Fruit fly (Drosophila melanogaster) whole organism, wandering third instar larva: Measurements from ENCODE around the gene cher.

Experiments used
- Abd-B ChIP-seq: fragments of >200 bp; optimal IDR thresholded peaks from 2 replicates; lab custom pipeline; 2017; ENCODE audit warnings: missing biosample characterization, missing genetic modification characterization
- CG32264 ChIP-seq: fragments of 200-800 bp; sonication (Bioruptor generic); optimal IDR thresholded peaks from 2 replicates; lab custom pipeline; 2016; ENCODE audit warnings: missing biosample characterization, missing genetic modification characterization
- CG9705 ChIP-seq: fragments of 200-800 bp; sonication (Bioruptor generic); optimal IDR thresholded peaks from 2 replicates; lab custom pipeline; 2018; ENCODE audit warnings: missing biosample characterization, mild to moderate bottlenecking, missing genetic modification characterization
- CrebA ChIP-seq: fragments of 200-800 bp; sonication (Bioruptor generic); optimal IDR thresholded peaks from 2 replicates; lab custom pipeline; 2016; ENCODE audit warnings: missing biosample characterization, mild to moderate bottlenecking, missing genetic modification characterization, borderline replicate concordance
- Dfd ChIP-seq: fragments of >200 bp; optimal IDR thresholded peaks from 2 replicates; lab custom pipeline; 2017; ENCODE audit warnings: missing biosample characterization, missing genetic modification characterization
- Dif ChIP-seq: fragments of 200-275, 200-300 bp; sonication (Bioruptor generic); optimal IDR thresholded peaks from 2 replicates; lab custom pipeline; 2018; ENCODE audit warnings: missing biosample characterization, missing genetic modification characterization; ENCODE audit not compliant: partially characterized antibody
- GATAd ChIP-seq: sonication (Bioruptor generic); optimal IDR thresholded peaks from 2 replicates; lab custom pipeline; 2016; ENCODE audit warnings: missing biosample characterization, missing genetic modification characterization
- HLH106 ChIP-seq: fragments of 200-800 bp; optimal IDR thresholded peaks from 3 replicates; lab custom pipeline; 2019; ENCODE audit warnings: missing biosample characterization, mild to moderate bottlenecking, missing genetic modification characterization, moderate library complexity
- Hnf4 ChIP-seq: fragments of 200-800 bp; sonication (Bioruptor generic); optimal IDR thresholded peaks from 2 replicates; lab custom pipeline; 2016; ENCODE audit warnings: missing biosample characterization, mild to moderate bottlenecking, missing genetic modification characterization
- Hr78 ChIP-seq: fragments of >200 bp; optimal IDR thresholded peaks from 2 replicates; lab custom pipeline; 2017; ENCODE audit warnings: missing biosample characterization, missing genetic modification characterization
- Hr83 ChIP-seq: fragments of 200-300 bp; sonication (Bioruptor generic); optimal IDR thresholded peaks from 2 replicates; lab custom pipeline; 2016; ENCODE audit warnings: missing biosample characterization, mild to moderate bottlenecking, missing genetic modification characterization, moderate library complexity; ENCODE audit not compliant: poor library complexity, severe bottlenecking
- Jra ChIP-seq: sonication (Bioruptor generic); optimal IDR thresholded peaks from 2 replicates; lab custom pipeline; 2016; ENCODE audit warnings: missing biosample characterization, missing genetic modification characterization
- Mio ChIP-seq: sonication (Bioruptor generic); optimal IDR thresholded peaks from 2 replicates; lab custom pipeline; 2016; ENCODE audit warnings: missing biosample characterization, missing genetic modification characterization
- Myc ChIP-seq: fragments of >200 bp; optimal IDR thresholded peaks from 2 replicates; lab custom pipeline; 2017
- N ChIP-seq: fragments of >200 bp; optimal IDR thresholded peaks from 2 replicates; lab custom pipeline; 2018; ENCODE audit warnings: missing biosample characterization, missing external identifiers, missing genetic modification characterization
- OdsH ChIP-seq: fragments of 200-800 bp; sonication (Bioruptor generic); optimal IDR thresholded peaks from 2 replicates; lab custom pipeline; 2016; ENCODE audit warnings: missing biosample characterization, mild to moderate bottlenecking, missing genetic modification characterization
- Rel ChIP-seq, 2 experiments: fragments of 200-800 bp; sonication (Bioruptor generic) in 1 of 2; optimal IDR thresholded peaks; 2 replicates in 1 of 2; 3 replicates in 1 of 2; lab custom pipeline; 2016 to 2019; ENCODE audit warnings: mild to moderate bottlenecking in 2 of 2, missing biosample characterization in 2 of 2, missing genetic modification characterization in 2 of 2, moderate library complexity in 1 of 2
- Sp1 ChIP-seq: fragments of 200-800 bp; sonication (Bioruptor generic); optimal IDR thresholded peaks from 3 replicates; lab custom pipeline; 2019; ENCODE audit warnings: missing biosample characterization, mild to moderate bottlenecking, missing genetic modification characterization, moderate library complexity
- Vsx2 ChIP-seq: fragments of 200-300, 225-300 bp; sonication (Bioruptor generic); optimal IDR thresholded peaks from 2 replicates; lab custom pipeline; 2018; ENCODE audit warnings: missing biosample characterization, missing genetic modification characterization; ENCODE audit not compliant: partially characterized antibody
- br ChIP-seq: fragments of 200-800 bp; sonication (Bioruptor generic); optimal IDR thresholded peaks from 2 replicates; lab custom pipeline; 2016; ENCODE audit warnings: missing biosample characterization, missing genetic modification characterization
- brk ChIP-seq: fragments of 200-800 bp; sonication (Bioruptor generic); optimal IDR thresholded peaks from 2 replicates; lab custom pipeline; 2016; ENCODE audit warnings: missing biosample characterization, mild to moderate bottlenecking, missing genetic modification characterization
- dl ChIP-seq, 2 experiments: fragments of 175-275, 200-275 bp in 1 of 2; fragments of 200-275 bp in 1 of 2; sonication (Bioruptor generic); optimal IDR thresholded peaks; lab custom pipeline; 2018; ENCODE audit warnings: mild to moderate bottlenecking in 2 of 2, missing biosample characterization in 2 of 2, missing genetic modification characterization in 2 of 2, moderate library complexity in 2 of 2; ENCODE audit not compliant: partially characterized antibody in 2 of 2, insufficient read depth in 1 of 2
- dmrt93B ChIP-seq: fragments of 200-800 bp; sonication (Bioruptor generic); optimal IDR thresholded peaks from 2 replicates; lab custom pipeline; 2018; ENCODE audit warnings: missing biosample characterization, mild to moderate bottlenecking, missing genetic modification characterization
- dsf ChIP-seq: sonication (Bioruptor generic); optimal IDR thresholded peaks from 2 replicates; lab custom pipeline; 2016; ENCODE audit warnings: missing biosample characterization, missing genetic modification characterization, borderline replicate concordance
- ey ChIP-seq: fragments of 200-800 bp; sonication (Bioruptor generic); optimal IDR thresholded peaks from 2 replicates; lab custom pipeline; 2016; ENCODE audit warnings: missing biosample characterization, missing genetic modification characterization
- foxo ChIP-seq, 2 experiments: fragments of 200-800 bp; sonication (Bioruptor generic); optimal IDR thresholded peaks; 2 replicates in 1 of 2; 3 replicates in 1 of 2; lab custom pipeline; 2016 to 2017; ENCODE audit warnings: missing biosample characterization in 2 of 2, missing genetic modification characterization in 2 of 2
- fru ChIP-seq: fragments of 200-800 bp; sonication (Bioruptor generic); optimal IDR thresholded peaks from 3 replicates; lab custom pipeline; 2016; ENCODE audit warnings: missing biosample characterization, mild to moderate bottlenecking, missing genetic modification characterization
- h ChIP-seq: fragments of 200-800 bp; sonication (Bioruptor generic); optimal IDR thresholded peaks from 3 replicates; lab custom pipeline; 2016; ENCODE audit warnings: missing biosample characterization, mild to moderate bottlenecking, missing genetic modification characterization
- jim ChIP-seq: fragments of 175-275, 200-325 bp; sonication (Bioruptor generic); optimal IDR thresholded peaks from 2 replicates; lab custom pipeline; 2016; ENCODE audit warnings: missing biosample characterization, mild to moderate bottlenecking, missing genetic modification characterization
- lola ChIP-seq: fragments of >200 bp; optimal IDR thresholded peaks from 2 replicates; lab custom pipeline; 2017; ENCODE audit warnings: missing biosample characterization, missing genetic modification characterization
- pan ChIP-seq: fragments of >200 bp; optimal IDR thresholded peaks from 2 replicates; lab custom pipeline; 2017
- psq ChIP-seq: fragments of 200-800 bp; sonication (Bioruptor generic); optimal IDR thresholded peaks from 3 replicates; lab custom pipeline; 2017; ENCODE audit warnings: missing biosample characterization, mild to moderate bottlenecking, missing genetic modification characterization, moderate library complexity
- rgr ChIP-seq: fragments of 200-800 bp; sonication (Bioruptor generic); optimal IDR thresholded peaks from 3 replicates; lab custom pipeline; 2016; ENCODE audit warnings: missing biosample characterization, mild to moderate bottlenecking, missing genetic modification characterization
- sage ChIP-seq: fragments of 200-800 bp; sonication (Bioruptor generic); optimal IDR thresholded peaks from 2 replicates; lab custom pipeline; 2016; ENCODE audit warnings: missing biosample characterization, mild to moderate bottlenecking, missing genetic modification characterization
- sv ChIP-seq: fragments of 200-800 bp; sonication (Bioruptor generic); optimal IDR thresholded peaks from 3 replicates; lab custom pipeline; 2016; ENCODE audit warnings: missing biosample characterization, missing genetic modification characterization
- tai ChIP-seq: sonication (Bioruptor generic); optimal IDR thresholded peaks from 2 replicates; lab custom pipeline; 2016; ENCODE audit warnings: missing biosample characterization, missing genetic modification characterization
- usp ChIP-seq: fragments of >200 bp; optimal IDR thresholded peaks from 2 replicates; lab custom pipeline; 2017; ENCODE audit warnings: missing biosample characterization, missing genetic modification characterization
- woc ChIP-seq: sonication (Bioruptor generic); optimal IDR thresholded peaks from 2 replicates; lab custom pipeline; 2016; ENCODE audit warnings: missing biosample characterization, mild to moderate bottlenecking, missing genetic modification characterization

Gene cher

dm6 chr3R:17080666-17081358 is 44.4 kb downstream of the cher start (continued):
- no peak for TF ChIP-seq Hr83 (GFP tag; lab: Kevin White, UChicago)
- TF ChIP-seq Dif (GFP tag; lab: Kevin White, UChicago) = no peak
- peak; percentile 92 for TF ChIP-seq sage (GFP tag; lab: Kevin White, UChicago)
- no peak for TF ChIP-seq lola
- peak; percentile 76 for TF ChIP-seq woc (GFP tag; lab: Kevin White, UChicago)
- TF ChIP-seq sv (GFP tag; lab: Kevin White, UChicago) = peak; percentile 92
- peak; percentile 94 for TF ChIP-seq rgr (GFP tag; lab: Kevin White, UChicago)
- TF ChIP-seq HLH106 (tag; lab: Kevin White, UChicago) = peak; percentile 94
- TF ChIP-seq Myc = no peak
- peak; percentile 97 for TF ChIP-seq Sp1 (GFP tag; lab: Kevin White, UChicago)
- TF ChIP-seq Rel (GFP tag; optimal IDR thresholded peaks at IDR 0.05; lab: Kevin White, UChicago) = peak; percentile 83
- TF ChIP-seq Rel (tag; optimal IDR thresholded peaks at IDR 0.05; lab: Kevin White, UChicago) = peak; percentile 54
- no peak for TF ChIP-seq CrebA (GFP tag; lab: Kevin White, UChicago)
- peak; percentile 46 for TF ChIP-seq Mio (GFP tag; lab: Kevin White, UChicago)
- TF ChIP-seq, all 38 proteins: peak for 22

dm6 chr3R:17079859-17080255 is 45.3 kb downstream of the cher start, which contains the start of the genes Keap1 and kuk:
Gene Keap1, minus strand, starts transcription at chr3R:17079945.
Gene kuk, plus strand, starts transcription at chr3R:17080244.
- TF ChIP-seq CrebA (GFP tag; lab: Kevin White, UChicago) (no peak), Sp1 (GFP tag; lab: Kevin White, UChicago) (peak; percentile 39), Jra (peak; percentile 85), usp (GFP tag; lab: Kevin White, UChicago) (no peak), Hr78 (GFP tag; lab: Kevin White, UChicago) (no peak), dsf (GFP tag; lab: Kevin White, UChicago) (peak; percentile 76), N (GFP tag; lab: Kevin White, UChicago) (no peak), Vsx2 (GFP tag; lab: Kevin White, UChicago) (no peak), woc (GFP tag; lab: Kevin White, UChicago) (no peak), Dfd (GFP tag; lab: Kevin White, UChicago) (no peak), psq (GFP tag; lab: Kevin White, UChicago) (peak; percentile 45), br (GFP tag; lab: Kevin White, UChicago) (peak; percentile 71), Myc (peak; percentile 55), HLH106 (tag; lab: Kevin White, UChicago) (peak; percentile 48), GATAd (GFP tag; lab: Kevin White, UChicago) (no peak), dmrt93B (GFP tag; lab: Kevin White, UChicago) (peak; percentile 36), brk (GFP tag; lab: Kevin White, UChicago) (peak; percentile 87), fru (GFP tag; lab: Kevin White, UChicago) (peak; percentile 71), rgr (GFP tag; lab: Kevin White, UChicago) (peak; percentile 82), ey (GFP tag; lab: Kevin White, UChicago) (peak; percentile 61), tai (no peak), CG32264 (no peak), h (peak; percentile 82), pan (lab: Kevin White, UChicago) (no peak), OdsH (GFP tag; lab: Kevin White, UChicago) (peak; percentile 52), jim (GFP tag; lab: Kevin White, UChicago) (no peak), dl (GFP tag; optimal IDR thresholded peaks at IDR 0.05; lab: Kevin White, UChicago; ENCODE audit: insufficient read depth in 1 of 2, partially characterized antibody in 2 of 2) (no peak), Hr83 (GFP tag; lab: Kevin White, UChicago) (peak; percentile 94), lola (no peak), Rel (GFP tag; optimal IDR thresholded peaks at IDR 0.05; lab: Kevin White, UChicago) (no peak), Rel (tag; optimal IDR thresholded peaks at IDR 0.05; lab: Kevin White, UChicago) (peak; percentile 38), sage (GFP tag; lab: Kevin White, UChicago) (peak; percentile 6), Dif (GFP tag; lab: Kevin White, UChicago) (no peak), CG9705 (no peak), Hnf4 (GFP tag; lab: Kevin White, UChicago) (peak; percentile 92), Abd-B (GFP tag; lab: Kevin White, UChicago) (no peak), sv (GFP tag; lab: Kevin White, UChicago) (peak; percentile 72), Mio (GFP tag; lab: Kevin White, UChicago) (no peak), foxo (GFP tag; optimal IDR thresholded peaks at IDR 0.05; lab: Kevin White, UChicago) (peak in 1 of 2 experiments; percentile 73)
